Fruit fly (Drosophila melanogaster) whole organism, embryonic: ENCODE data around the gene CG14696.

Experiments
- Aef1 ChIP-seq: fragments of 200-800 bp; sonication (Bioruptor generic); IDR thresholded peaks from 3 replicates; pipeline ENCODE4 v1.3.6; 2022; ENCODE audit warnings: missing biosample characterization, missing genetic modification characterization
- Asciz ChIP-seq: fragments of 200-800 bp; sonication (Bioruptor generic); optimal IDR thresholded peaks from 2 replicates; lab custom pipeline; 2017; ENCODE audit warnings: missing biosample characterization, mild to moderate bottlenecking, missing genetic modification characterization, missing genetic modification reagents
- Bdp1 ChIP-seq: fragments of 200-800 bp; sonication (Bioruptor generic); optimal IDR thresholded peaks from 3 replicates; lab custom pipeline; 2016; ENCODE audit warnings: missing biosample characterization, missing genetic modification characterization
- CG10147 ChIP-seq: fragments of 200-800 bp; sonication (Bioruptor generic); optimal IDR thresholded peaks from 2 replicates; lab custom pipeline; 2019; ENCODE audit warnings: missing biosample characterization, mild to moderate bottlenecking, missing genetic modification characterization, moderate library complexity
- CG10267 ChIP-seq: fragments of 200-800 bp; sonication (Bioruptor generic); optimal IDR thresholded peaks from 2 replicates; lab custom pipeline; 2018; ENCODE audit warnings: missing biosample characterization, mild to moderate bottlenecking, missing genetic modification characterization, moderate library complexity
- CG10979 ChIP-seq: fragments of 200-800 bp; sonication (Bioruptor generic); optimal IDR thresholded peaks from 2 replicates; lab custom pipeline; 2018; ENCODE audit warnings: missing biosample characterization, mild to moderate bottlenecking, missing genetic modification characterization, moderate library complexity
- CG11504 ChIP-seq: fragments of 200-800 bp; sonication (Bioruptor generic); optimal IDR thresholded peaks from 3 replicates; lab custom pipeline; 2019; ENCODE audit warnings: missing biosample characterization, mild to moderate bottlenecking, missing genetic modification characterization, moderate library complexity
- CG11695 ChIP-seq: fragments of 200-800 bp; sonication (Bioruptor generic); IDR thresholded peaks from 3 replicates; pipeline ENCODE4 v1.3.6; 2022; ENCODE audit warnings: missing biosample characterization, missing genetic modification characterization
- CG12391 ChIP-seq: fragments of 200-800 bp; sonication (Bioruptor generic); optimal IDR thresholded peaks from 3 replicates; lab custom pipeline; 2018; ENCODE audit warnings: missing biosample characterization, mild to moderate bottlenecking, missing genetic modification characterization, moderate library complexity
- CG12744 ChIP-seq: fragments of 200-800 bp; sonication (Bioruptor generic); optimal IDR thresholded peaks from 2 replicates; lab custom pipeline; 2016; ENCODE audit warnings: missing biosample characterization, missing genetic modification characterization
- CG13424 ChIP-seq: fragments of 200-800 bp; sonication (Bioruptor generic); optimal IDR thresholded peaks from 2 replicates; lab custom pipeline; 2019; ENCODE audit warnings: missing biosample characterization, mild to moderate bottlenecking, missing genetic modification characterization, moderate library complexity
- CG17829 ChIP-seq: fragments of 200-800 bp; optimal IDR thresholded peaks from 2 replicates; lab custom pipeline; 2019; ENCODE audit warnings: missing biosample characterization, mild to moderate bottlenecking, missing genetic modification characterization, moderate library complexity
- CG2875 ChIP-seq: fragments of 200-800 bp; sonication (Bioruptor generic); optimal IDR thresholded peaks from 2 replicates; lab custom pipeline; 2017; ENCODE audit warnings: missing biosample characterization, mild to moderate bottlenecking, missing genetic modification characterization, missing genetic modification reagents
- CG32532 ChIP-seq: fragments of 200-800 bp; sonication (Bioruptor generic); IDR thresholded peaks from 2 replicates; pipeline ENCODE4 v1.3.6; 2022; ENCODE audit warnings: missing biosample characterization, missing genetic modification characterization
- CG4404 ChIP-seq: fragments of 200-800 bp; sonication (Bioruptor generic); IDR thresholded peaks from 2 replicates; pipeline ENCODE4 v1.3.6; 2022; ENCODE audit warnings: missing biosample characterization, missing genetic modification characterization
- CG8290 ChIP-seq, 3 experiments: fragments of 200-800 bp; sonication (Bioruptor generic); optimal IDR thresholded peaks; 2 replicates each; lab custom pipeline; 2016 to 2019; ENCODE audit warnings: missing biosample characterization in 3 of 3, missing genetic modification characterization in 3 of 3, mild to moderate bottlenecking in 2 of 3, moderate library complexity in 1 of 3
- CG8388 ChIP-seq: fragments of 200-800 bp; sonication (Bioruptor generic); optimal IDR thresholded peaks from 2 replicates; lab custom pipeline; 2019; ENCODE audit warnings: missing biosample characterization, mild to moderate bottlenecking, missing genetic modification characterization, moderate library complexity
- CG9215 ChIP-seq: fragments of 200-800 bp; sonication (Bioruptor generic); IDR thresholded peaks from 2 replicates; pipeline ENCODE4 v1.3.6; 2022; ENCODE audit warnings: missing biosample characterization, missing genetic modification characterization
- CG9817 ChIP-seq: fragments of 200-800 bp; sonication (Bioruptor generic); optimal IDR thresholded peaks from 2 replicates; lab custom pipeline; 2018; ENCODE audit warnings: missing biosample characterization, mild to moderate bottlenecking, missing genetic modification characterization, moderate library complexity
- CG9876 ChIP-seq: fragments of 200-800 bp; sonication (Bioruptor generic); optimal IDR thresholded peaks from 2 replicates; lab custom pipeline; 2016; ENCODE audit warnings: missing biosample characterization, missing genetic modification characterization
- Hand ChIP-seq: fragments of 200-800 bp; sonication (Bioruptor generic); optimal IDR thresholded peaks from 2 replicates; lab custom pipeline; 2017; ENCODE audit warnings: mild to moderate bottlenecking, missing biosample characterization, missing genetic modification reagents, missing genetic modification characterization
- Meics ChIP-seq: fragments of 200-800 bp; sonication (Bioruptor generic); optimal IDR thresholded peaks from 2 replicates; lab custom pipeline; 2017; ENCODE audit warnings: missing biosample characterization, mild to moderate bottlenecking, missing genetic modification characterization
- Oli ChIP-seq: fragments of 200-800 bp; sonication (Bioruptor generic); optimal IDR thresholded peaks from 2 replicates; lab custom pipeline; 2018; ENCODE audit warnings: missing biosample characterization, mild to moderate bottlenecking, missing genetic modification characterization, moderate library complexity
- Scr ChIP-seq: fragments of 200-800 bp; sonication (Bioruptor generic); IDR thresholded peaks from 2 replicates; pipeline ENCODE4 v1.3.6; 2022; ENCODE audit warnings: missing biosample characterization, missing genetic modification characterization; ENCODE audit not compliant: partially characterized antibody
- Side ChIP-seq: fragments of 200-800 bp; sonication (Bioruptor generic); optimal IDR thresholded peaks from 2 replicates; lab custom pipeline; 2016; ENCODE audit warnings: missing biosample characterization, missing genetic modification characterization
- Sox102F ChIP-seq: fragments of 200-800 bp; sonication (Bioruptor generic); optimal IDR thresholded peaks from 2 replicates; lab custom pipeline; 2018; ENCODE audit warnings: missing biosample characterization, mild to moderate bottlenecking, missing genetic modification characterization, moderate library complexity
- Xbp1 ChIP-seq: fragments of 200-800 bp; sonication (Bioruptor generic); optimal IDR thresholded peaks from 3 replicates; lab custom pipeline; 2016; ENCODE audit warnings: missing biosample characterization, mild to moderate bottlenecking, missing genetic modification characterization
- ac ChIP-seq: fragments of 200-800 bp; sonication (Bioruptor generic); optimal IDR thresholded peaks from 3 replicates; lab custom pipeline; 2017; ENCODE audit warnings: missing biosample characterization, mild to moderate bottlenecking, missing genetic modification characterization
- bcd ChIP-seq: fragments of 200-800 bp; sonication (Bioruptor generic); optimal IDR thresholded peaks from 2 replicates; lab custom pipeline; 2017; ENCODE audit warnings: missing biosample characterization, mild to moderate bottlenecking, missing genetic modification characterization
- cad ChIP-seq: fragments of >200 bp; optimal IDR thresholded peaks from 2 replicates; lab custom pipeline; 2017; ENCODE audit warnings: missing biosample characterization, missing genetic modification characterization
- caup ChIP-seq: fragments of 200-800 bp; sonication (Bioruptor generic); optimal IDR thresholded peaks from 3 replicates; lab custom pipeline; 2017; ENCODE audit warnings: missing biosample characterization, mild to moderate bottlenecking, missing genetic modification characterization, moderate library complexity; ENCODE audit not compliant: severe bottlenecking
- chm ChIP-seq: fragments of 200-800 bp; sonication (Bioruptor generic); IDR thresholded peaks from 2 replicates; pipeline ENCODE4 v1.3.6; 2022; ENCODE audit warnings: missing biosample characterization, missing genetic modification characterization
- dysf ChIP-seq: fragments of 200-800 bp; sonication (Bioruptor generic); IDR thresholded peaks from 3 replicates; pipeline ENCODE4 v1.3.6; 2022; ENCODE audit warnings: missing biosample characterization, missing genetic modification characterization
- en ChIP-seq: fragments of 200-800 bp; sonication (Bioruptor generic); optimal IDR thresholded peaks from 2 replicates; lab custom pipeline; 2016; ENCODE audit warnings: missing biosample characterization, missing genetic modification characterization
- eve ChIP-seq, 2 experiments: fragments of >200 bp; optimal IDR thresholded peaks; 2 replicates each; lab custom pipeline; 2017; ENCODE audit warnings: missing biosample characterization in 2 of 2, missing genetic modification characterization in 2 of 2
- fu2 ChIP-seq: fragments of 200-800 bp; sonication (Bioruptor generic); optimal IDR thresholded peaks from 2 replicates; lab custom pipeline; 2016; ENCODE audit warnings: missing biosample characterization, missing genetic modification characterization
- gem ChIP-seq: fragments of 200-800 bp; sonication (Bioruptor generic); optimal IDR thresholded peaks from 2 replicates; lab custom pipeline; 2019; ENCODE audit warnings: missing biosample characterization, mild to moderate bottlenecking, missing genetic modification characterization, moderate library complexity
- grau ChIP-seq: fragments of 200-800 bp; optimal IDR thresholded peaks from 3 replicates; lab custom pipeline; 2019; ENCODE audit warnings: missing biosample characterization, mild to moderate bottlenecking, missing genetic modification characterization, moderate library complexity
- gsb ChIP-seq: fragments of 200-800 bp; sonication (Bioruptor generic); IDR thresholded peaks from 2 replicates; pipeline ENCODE4 v1.3.6; 2022; ENCODE audit warnings: missing biosample characterization, missing genetic modification characterization
- her ChIP-seq: fragments of 200-800 bp; sonication (Bioruptor generic); optimal IDR thresholded peaks from 2 replicates; lab custom pipeline; 2016; ENCODE audit warnings: missing biosample characterization, missing genetic modification characterization
- kay ChIP-seq: fragments of 200-800 bp; sonication (Bioruptor generic); optimal IDR thresholded peaks from 2 replicates; lab custom pipeline; 2016; ENCODE audit warnings: missing biosample characterization, missing genetic modification characterization
- klu ChIP-seq: fragments of 200-800 bp; sonication (Bioruptor generic); IDR thresholded peaks from 2 replicates; pipeline ENCODE4 v1.3.6; 2022; ENCODE audit warnings: missing biosample characterization, missing genetic modification characterization
- knrl ChIP-seq: fragments of 200-800 bp; sonication (Bioruptor generic); IDR thresholded peaks from 3 replicates; pipeline ENCODE4 v1.3.6; 2022; ENCODE audit warnings: missing biosample characterization, missing genetic modification characterization; ENCODE audit not compliant: partially characterized antibody
- pan ChIP-seq, 4 experiments: fragments of >200 bp in 3 of 4; fragments of 200-800 bp in 1 of 4; sonication (Bioruptor generic) in 1 of 4; optimal IDR thresholded peaks in 3 of 4; IDR thresholded peaks in 1 of 4; 2 replicates each; pipeline versions ENCODE4 v1.3.6 to Lab custom; 2017 to 2022; ENCODE audit warnings: missing biosample characterization in 2 of 4, missing genetic modification characterization in 2 of 4, mixed read lengths in 1 of 4
- tap ChIP-seq: fragments of 200-800 bp; optimal IDR thresholded peaks from 3 replicates; lab custom pipeline; 2019; ENCODE audit warnings: missing biosample characterization, mild to moderate bottlenecking, missing genetic modification characterization, moderate library complexity
- ttk ChIP-seq: fragments of 200-800 bp; sonication (Bioruptor generic); IDR thresholded peaks from 2 replicates; pipeline ENCODE4 v2.1.2; 2022; ENCODE audit warnings: missing biosample characterization, missing genetic modification characterization
- zf30C ChIP-seq: fragments of 200-800 bp; sonication (Bioruptor generic); optimal IDR thresholded peaks from 3 replicates; lab custom pipeline; 2018; ENCODE audit warnings: missing biosample characterization, mild to moderate bottlenecking, missing genetic modification characterization
- zfh1 ChIP-seq: fragments of 200-800 bp; sonication (Bioruptor generic); IDR thresholded peaks from 3 replicates; pipeline ENCODE4 v1.3.6; 2022; ENCODE audit warnings: missing biosample characterization, missing genetic modification characterization

The CG14696 gene

dm6 chr3R:10884031-10884677, 647 bp downstream of the CG14696 start:
- TF ChIP-seq CG11504 (tag; lab: Kevin White, UChicago) (peak; percentile 88), CG9876 (GFP tag; lab: Kevin White, UChicago) (no peak), CG32532 (GFP tag; lab: Robert Waterston, UW) (peak; percentile 94), ac (GFP tag; lab: Kevin White, UChicago) (no peak), CG8388 (peak; percentile 34), klu (GFP tag; lab: Robert Waterston, UW) (peak; percentile 54), CG17829 (tag; lab: Kevin White, UChicago) (peak; percentile 66), CG12744 (GFP tag; lab: Kevin White, UChicago) (no peak), CG8290 (GFP tag; optimal IDR thresholded peaks at IDR 0.05; lab: Kevin White, UChicago) (no peak), CG8290 (tag; optimal IDR thresholded peaks at IDR 0.05; lab: Kevin White, UChicago) (peak in 1 of 2 experiments; percentile 71), CG10979 (tag; lab: Kevin White, UChicago) (peak; percentile 52), CG13424 (tag; lab: Kevin White, UChicago) (peak; percentile 76), her (GFP tag; lab: Kevin White, UChicago) (no peak), bcd (GFP tag; lab: Kevin White, UChicago) (peak; percentile 80), CG9817 (tag; lab: Kevin White, UChicago) (peak; percentile 69), knrl (0 out of 3 replicates have a peak, but pooled peaks have one; percentile 27), Asciz (GFP tag; lab: Kevin White, UChicago) (peak; percentile 82), zf30C (GFP tag; lab: Kevin White, UChicago) (no peak), Oli (peak; percentile 56), caup (GFP tag; lab: Kevin White, UChicago) (peak; percentile 89), Hand (peak; percentile 16), chm (GFP tag; lab: Robert Waterston, UW) (peak; percentile 53; the same call in 1 of the 2 replicates), grau (tag; lab: Kevin White, UChicago) (peak; percentile 75), Xbp1 (GFP tag; lab: Kevin White, UChicago) (peak; percentile 50), Side (GFP tag; lab: Kevin White, UChicago) (no peak), en (no peak), CG11695 (GFP tag; lab: Robert Waterston, UW) (peak; percentile 84), kay (GFP tag; lab: Kevin White, UChicago) (no peak), Sox102F (GFP tag; lab: Kevin White, UChicago) (peak; percentile 73), CG9215 (GFP tag; lab: Robert Waterston, UW) (peak; percentile 72), dysf (GFP tag; lab: Robert Waterston, UW) (peak; percentile 90), eve (GFP tag; optimal IDR thresholded peaks at IDR 0.05; lab: Kevin White, UChicago) (no peak), gem (peak; percentile 83), CG12391 (tag; lab: Kevin White, UChicago) (peak; percentile 60), Bdp1 (GFP tag; lab: Kevin White, UChicago) (no peak), gsb (GFP tag; lab: Robert Waterston, UW) (peak; percentile 75), Meics (peak; percentile 84), Scr (GFP tag; lab: Robert Waterston, UW) (no peak), Aef1 (peak; percentile 80), CG10267 (tag; lab: Kevin White, UChicago) (peak; percentile 54), zfh1 (GFP tag; lab: Robert Waterston, UW) (peak; percentile 79), CG4404 (GFP tag; lab: Robert Waterston, UW) (peak; percentile 41), pan (optimal IDR thresholded peaks at IDR 0.05; lab: Kevin White, UChicago) (no peak), pan (GFP tag; optimal IDR thresholded peaks at IDR 0.05 in 1 of 2, IDR thresholded peaks at IDR 0.05 in 1 of 2) (peak in 1 of 2 experiments; percentile 84), tap (tag; lab: Kevin White, UChicago) (peak; percentile 76), fu2 (GFP tag; lab: Kevin White, UChicago) (no peak), CG2875 (GFP tag; lab: Kevin White, UChicago) (peak; percentile 35), CG10147 (GFP tag; lab: Kevin White, UChicago) (peak; percentile 82), ttk (peak; percentile 74), cad (no peak)
